Fruit fly (Drosophila melanogaster) whole organism, pupa: ENCODE measurements around the gene mus301.

Experiments used
- CG4496 ChIP-seq: fragments of 200-800 bp; sonication (Bioruptor generic); IDR thresholded peaks from 3 replicates; pipeline ENCODE4 v1.3.6; 2022; ENCODE audit warnings: missing biosample characterization, missing genetic modification characterization
- CG8159 ChIP-seq: fragments of 200-800 bp; sonication (Bioruptor generic); optimal IDR thresholded peaks from 3 replicates; lab custom pipeline; 2018; ENCODE audit warnings: missing biosample characterization, mild to moderate bottlenecking, missing genetic modification characterization, moderate library complexity
- CG8301 ChIP-seq: fragments of 200-800 bp; sonication (Bioruptor generic); optimal IDR thresholded peaks from 2 replicates; lab custom pipeline; 2018; ENCODE audit warnings: missing biosample characterization, mild to moderate bottlenecking, missing genetic modification characterization

DNA sequence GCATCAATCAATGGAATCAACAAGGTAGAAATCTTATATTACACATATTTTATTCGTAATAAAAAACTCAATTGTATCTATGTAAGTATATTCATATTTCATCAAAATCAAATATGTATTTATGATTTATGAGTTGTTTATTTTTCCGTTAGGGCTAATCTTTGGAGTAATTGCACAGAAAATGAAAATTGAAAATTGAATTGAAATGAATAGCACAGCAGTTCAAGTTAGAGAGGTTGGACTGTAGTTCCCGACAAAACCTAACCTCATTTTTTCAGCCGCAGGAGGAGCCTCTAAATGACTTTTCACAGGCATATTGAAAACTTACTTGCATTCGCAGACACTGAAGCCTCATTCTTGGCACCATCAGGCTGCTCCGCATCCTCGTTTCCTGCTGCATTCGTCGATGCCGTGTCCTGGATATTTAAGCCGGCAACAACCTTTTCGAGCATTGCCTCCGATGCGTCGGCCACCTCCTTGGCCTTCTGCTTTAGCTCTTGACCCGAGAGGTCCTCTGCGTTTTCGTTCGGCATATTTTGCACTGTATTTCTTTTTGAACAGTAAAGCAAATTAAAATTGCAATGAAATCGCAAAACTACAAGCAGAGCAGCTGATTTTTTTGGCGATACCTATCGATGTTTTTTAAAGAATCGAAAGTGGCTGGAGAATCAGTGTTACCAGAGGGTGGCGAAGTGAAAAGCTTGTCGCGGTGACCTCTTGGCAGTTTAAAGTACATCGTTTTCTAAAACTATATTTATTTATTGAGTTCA lies 40.4 kb downstream of the mus301 start, which contains the start of gene Nmt:
- TF ChIP-seq CG4496 (GFP tag; lab: Robert Waterston, UW) (no peak), CG8159 (tag; lab: Kevin White, UChicago) (peak; percentile 36), CG8301 (peak; percentile 49)
